Fruit fly (Drosophila melanogaster): ENCODE results near the gene TwdlK.

Gene TwdlK

DNA sequence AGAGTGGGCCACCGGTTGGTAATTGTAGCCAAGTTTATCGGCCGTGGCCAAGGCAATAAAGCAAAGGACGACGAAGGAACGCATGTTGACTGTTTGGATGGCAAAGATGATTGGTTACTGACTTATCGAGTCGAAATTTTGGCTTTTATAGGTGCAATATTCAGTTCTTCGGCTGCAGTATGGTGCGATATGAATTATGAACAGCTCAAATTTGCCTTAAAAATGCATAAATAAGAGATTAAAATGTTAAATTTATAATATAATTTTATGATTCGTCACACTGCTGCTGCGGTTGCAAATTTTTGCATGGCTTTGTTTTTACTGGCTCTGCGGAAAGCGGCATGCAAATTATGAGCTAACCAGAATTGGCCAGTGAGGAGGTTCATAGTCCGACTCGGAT lies at the start of gene TwdlK:
Gene TwdlK, minus strand, starts transcription at position 101 of the 400 bp plus-strand sequence.
- TF ChIP-seq fd96Ca (GFP tag; IDR thresholded peaks at IDR 0.05) (no peak), CG13204 (GFP tag; optimal IDR thresholded peaks at IDR 0.05) (no peak), CG15710 (tag; optimal IDR thresholded peaks at IDR 0.05) (no peak), EcR (GFP tag; optimal IDR thresholded peaks at IDR 0.05) (no peak), CG10348 (GFP tag; IDR thresholded peaks at IDR 0.05) (no peak), Pif1A (GFP tag; optimal IDR thresholded peaks at IDR 0.05) (no peak), CG17806 (tag; optimal IDR thresholded peaks at IDR 0.05) (no peak), CG9948 (tag; optimal IDR thresholded peaks at IDR 0.05) (no peak)

DNA sequence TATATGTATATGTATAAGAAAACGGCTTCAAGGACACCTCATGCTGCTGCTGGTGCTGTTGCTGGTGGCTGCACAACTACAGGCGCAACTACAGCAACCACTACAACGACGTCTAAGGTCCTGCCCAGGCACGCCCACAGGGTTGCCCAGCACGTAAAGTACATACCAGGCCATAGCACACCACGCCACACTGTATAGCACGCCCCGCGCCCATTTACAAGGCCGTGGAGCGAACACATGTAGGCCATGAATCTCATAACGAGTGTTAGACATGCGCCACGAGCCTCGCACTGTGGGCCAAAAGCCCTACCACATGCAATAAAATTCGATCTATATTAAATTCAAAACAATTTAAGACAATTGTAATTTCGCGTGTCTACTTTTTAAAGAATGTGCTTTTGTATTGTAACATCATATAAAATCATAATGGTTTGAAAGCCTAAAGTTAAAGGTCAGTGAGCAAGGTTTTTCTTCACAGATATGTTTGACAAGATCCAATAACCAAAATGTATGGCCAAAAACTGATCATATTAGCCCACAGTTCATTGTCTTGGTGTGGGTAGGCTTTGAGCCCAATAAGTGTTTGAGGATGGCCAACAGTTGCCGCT lies 43.1 kb upstream of the TwdlK start:
- TF ChIP-seq CG8301 (tag; optimal IDR thresholded peaks at IDR 0.05), result no peak
- TF ChIP-seq D1 (tag; optimal IDR thresholded peaks at IDR 0.05), result no peak
- TF ChIP-seq CG14655 (GFP tag; optimal IDR thresholded peaks at IDR 0.05), result peak; percentile 15
- TF ChIP-seq fd96Ca (GFP tag; IDR thresholded peaks at IDR 0.05), result no peak
- no peak for TF ChIP-seq CG12605 (GFP tag; IDR thresholded peaks at IDR 0.05)
- no peak for TF ChIP-seq EcR (GFP tag; optimal IDR thresholded peaks at IDR 0.05)
- no peak for TF ChIP-seq CG10348 (GFP tag; IDR thresholded peaks at IDR 0.05)
- TF ChIP-seq Pif1B (GFP tag; optimal IDR thresholded peaks at IDR 0.05), result no peak
- TF ChIP-seq gl (tag; optimal IDR thresholded peaks at IDR 0.05), result no peak
- no peak for TF ChIP-seq Snoo (tag; optimal IDR thresholded peaks at IDR 0.05)
- TF ChIP-seq CG8159 (tag; optimal IDR thresholded peaks at IDR 0.05), result peak; percentile 6
- no peak for TF ChIP-seq Pif1A (GFP tag; optimal IDR thresholded peaks at IDR 0.05)
- no peak for TF ChIP-seq CG9948 (tag; optimal IDR thresholded peaks at IDR 0.05)
- no peak for TF ChIP-seq CG15710 (tag; optimal IDR thresholded peaks at IDR 0.05)
- no peak for TF ChIP-seq CG17806 (tag; optimal IDR thresholded peaks at IDR 0.05)

DNA sequence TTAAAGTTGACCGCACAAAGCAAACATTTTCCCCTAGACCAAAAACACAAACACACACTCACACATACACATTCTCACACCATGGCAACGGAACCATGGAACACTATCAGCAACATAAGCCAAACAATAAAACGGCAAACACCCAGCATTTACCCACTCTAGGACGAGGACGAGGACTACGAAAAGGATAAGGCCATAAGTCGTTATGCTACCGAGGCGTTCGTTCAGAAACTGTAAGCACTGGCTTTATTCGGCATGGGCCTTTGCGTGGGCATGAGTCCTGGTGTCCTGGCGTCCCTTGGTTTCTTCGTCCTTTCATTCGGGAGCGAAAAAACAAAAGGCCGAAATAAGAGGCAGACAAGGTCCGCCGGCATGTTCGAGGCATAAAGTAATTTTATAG lies 41.8 kb upstream of the TwdlK start:
- TF ChIP-seq CG8159 (tag; optimal IDR thresholded peaks at IDR 0.05), result no peak
- TF ChIP-seq CG15710 (tag; optimal IDR thresholded peaks at IDR 0.05), result no peak
- no peak for TF ChIP-seq Snoo (tag; optimal IDR thresholded peaks at IDR 0.05)
- no peak for TF ChIP-seq CG13204 (GFP tag; optimal IDR thresholded peaks at IDR 0.05)
- no peak for TF ChIP-seq CG10348 (GFP tag; IDR thresholded peaks at IDR 0.05)
- no peak for TF ChIP-seq CG4496 (GFP tag; IDR thresholded peaks at IDR 0.05)
- TF ChIP-seq CG32121 (GFP tag; IDR thresholded peaks at IDR 0.05), result no peak
- TF ChIP-seq EcR (GFP tag; optimal IDR thresholded peaks at IDR 0.05), result no peak
- no peak for TF ChIP-seq CG9948 (tag; optimal IDR thresholded peaks at IDR 0.05)
- TF ChIP-seq gl (tag; optimal IDR thresholded peaks at IDR 0.05), result no peak
- TF ChIP-seq fd96Ca (GFP tag; IDR thresholded peaks at IDR 0.05), result no peak
- no peak for TF ChIP-seq CG12605 (GFP tag; IDR thresholded peaks at IDR 0.05)
- TF ChIP-seq CG8301 (tag; optimal IDR thresholded peaks at IDR 0.05), result no peak
- TF ChIP-seq CG14655 (GFP tag; optimal IDR thresholded peaks at IDR 0.05), result no peak
- TF ChIP-seq CG17806 (tag; optimal IDR thresholded peaks at IDR 0.05), result no peak

DNA sequence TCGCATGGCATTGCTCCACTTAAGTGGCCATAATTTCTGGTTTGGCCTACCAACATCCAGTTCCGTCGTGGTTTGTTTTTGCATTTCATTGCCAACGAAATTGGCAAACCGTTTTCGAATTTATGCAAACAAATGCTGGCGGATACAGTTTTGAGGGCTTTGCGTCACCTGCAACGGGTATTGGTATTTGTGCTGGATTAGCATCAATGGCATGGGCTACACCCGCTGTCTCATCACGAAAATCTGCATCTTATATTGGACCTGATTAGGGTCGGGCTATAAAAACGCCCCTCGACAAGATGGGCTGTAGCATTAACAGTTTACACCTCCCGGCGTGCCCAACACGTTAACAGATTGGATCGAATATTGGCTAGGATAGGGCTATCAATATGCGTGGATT lies 27.6 kb upstream of the TwdlK start, which contains the start of gene Tb:
Gene Tb, plus strand, starts transcription at position 301 of the 400 bp plus-strand sequence.
- no peak for TF ChIP-seq rn (GFP tag; IDR thresholded peaks at IDR 0.05)
- TF ChIP-seq CG13204 (GFP tag; optimal IDR thresholded peaks at IDR 0.05), result no peak
- TF ChIP-seq EcR (GFP tag; optimal IDR thresholded peaks at IDR 0.05), result no peak
- no peak for TF ChIP-seq gl (tag; optimal IDR thresholded peaks at IDR 0.05)
- no peak for TF ChIP-seq CG8159 (tag; optimal IDR thresholded peaks at IDR 0.05)
- no peak for TF ChIP-seq CG15710 (tag; optimal IDR thresholded peaks at IDR 0.05)
- no peak for TF ChIP-seq Pif1A (GFP tag; optimal IDR thresholded peaks at IDR 0.05)
- TF ChIP-seq Ets98B (GFP tag; IDR thresholded peaks at IDR 0.05), result no peak
- no peak for TF ChIP-seq CG4496 (GFP tag; IDR thresholded peaks at IDR 0.05)

DNA sequence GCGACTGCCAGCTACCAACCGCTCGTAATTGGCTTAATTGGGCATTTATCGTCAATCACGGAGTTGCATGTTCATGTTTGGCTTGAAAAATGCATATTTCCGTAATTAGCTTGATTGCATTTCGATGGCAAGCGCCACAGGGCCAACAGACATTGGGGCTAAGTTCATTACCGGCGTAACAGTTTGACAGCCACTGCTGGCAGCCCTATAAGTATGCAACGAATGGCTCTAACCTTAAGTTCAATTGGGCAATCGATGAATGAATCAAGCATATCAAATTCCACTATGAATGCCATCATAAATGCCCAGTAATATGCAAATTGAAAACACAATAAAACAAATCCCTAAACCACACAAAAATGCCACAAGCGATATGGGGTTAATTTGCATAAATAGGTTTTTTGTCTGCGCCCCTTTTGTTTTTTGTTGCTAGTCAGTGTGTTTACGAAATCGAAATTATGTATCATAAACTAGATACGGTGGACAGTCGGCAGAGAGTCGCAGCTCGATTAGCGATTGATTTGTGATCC lies 27.0 kb upstream of the TwdlK start:
- TF ChIP-seq CG12605 (GFP tag; IDR thresholded peaks at IDR 0.05) (no peak), EcR (GFP tag; optimal IDR thresholded peaks at IDR 0.05) (no peak), CG10348 (GFP tag; IDR thresholded peaks at IDR 0.05) (no peak), CG8301 (tag; optimal IDR thresholded peaks at IDR 0.05) (no peak), CG17806 (tag; optimal IDR thresholded peaks at IDR 0.05) (no peak), CG32121 (GFP tag; IDR thresholded peaks at IDR 0.05) (no peak), CG9948 (tag; optimal IDR thresholded peaks at IDR 0.05) (no peak), CG13204 (GFP tag; optimal IDR thresholded peaks at IDR 0.05) (no peak), CG15710 (tag; optimal IDR thresholded peaks at IDR 0.05) (no peak), D1 (tag; optimal IDR thresholded peaks at IDR 0.05) (no peak)

DNA sequence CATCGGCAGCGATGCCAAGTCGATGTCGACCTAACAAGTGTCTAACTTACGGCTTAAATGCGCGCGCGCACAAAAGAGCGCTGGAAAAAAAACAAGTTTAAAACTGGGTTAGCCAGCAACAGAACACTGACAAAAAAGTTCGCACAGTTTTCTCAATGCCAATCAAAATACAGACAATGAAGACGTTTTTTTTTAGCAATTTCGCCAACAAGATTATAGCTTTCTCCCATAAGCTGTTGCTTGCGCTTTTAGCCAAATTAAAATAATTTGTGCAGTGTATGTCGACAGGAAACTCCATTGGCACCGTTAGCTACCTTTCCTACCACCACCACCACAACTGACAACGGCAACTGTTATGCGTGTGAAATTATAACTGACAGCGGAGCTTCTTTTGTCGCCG lies 26.1 kb upstream of the TwdlK start:
- peak; percentile 41 for TF ChIP-seq CG14655 (GFP tag; optimal IDR thresholded peaks at IDR 0.05)
- TF ChIP-seq EcR (GFP tag; optimal IDR thresholded peaks at IDR 0.05), result no peak
- TF ChIP-seq CG9948 (tag; optimal IDR thresholded peaks at IDR 0.05), result no peak
- no peak for TF ChIP-seq gl (tag; optimal IDR thresholded peaks at IDR 0.05)
- no peak for TF ChIP-seq CG15710 (tag; optimal IDR thresholded peaks at IDR 0.05)
- peak; percentile 4 for TF ChIP-seq Pif1A (GFP tag; optimal IDR thresholded peaks at IDR 0.05)
- no peak for TF ChIP-seq Snoo (tag; optimal IDR thresholded peaks at IDR 0.05)
- no peak for TF ChIP-seq rn (GFP tag; IDR thresholded peaks at IDR 0.05)
- peak; percentile 6 for TF ChIP-seq CG8159 (tag; optimal IDR thresholded peaks at IDR 0.05)
- no peak for TF ChIP-seq CG12605 (GFP tag; IDR thresholded peaks at IDR 0.05)
- TF ChIP-seq Ets98B (GFP tag; IDR thresholded peaks at IDR 0.05), result no peak; the same call in 1 of the 2 replicates
- TF ChIP-seq Pif1B (GFP tag; optimal IDR thresholded peaks at IDR 0.05), result no peak
- no peak for TF ChIP-seq CG34367 (tag; optimal IDR thresholded peaks at IDR 0.05)
- no peak for TF ChIP-seq CG8301 (tag; optimal IDR thresholded peaks at IDR 0.05)
- TF ChIP-seq CG13204 (GFP tag; optimal IDR thresholded peaks at IDR 0.05), result no peak
- TF ChIP-seq CG10348 (GFP tag; IDR thresholded peaks at IDR 0.05), result no peak
- TF ChIP-seq fd96Ca (GFP tag; IDR thresholded peaks at IDR 0.05), result peak; percentile 70; the same call in 2 of the 3 replicates
- no peak for TF ChIP-seq CG32121 (GFP tag; IDR thresholded peaks at IDR 0.05)
- TF ChIP-seq CG4496 (GFP tag; IDR thresholded peaks at IDR 0.05), result peak; percentile 42; the same call in 1 of the 3 replicates
- TF ChIP-seq CG17806 (tag; optimal IDR thresholded peaks at IDR 0.05), result no peak
- no peak for TF ChIP-seq D1 (tag; optimal IDR thresholded peaks at IDR 0.05)

Measured in whole organism, pupa.